Worm (Caenorhabditis elegans) whole organism, dauer: ENCODE data around the gene txt-2.
"Not testable (repeated sequence)": the region's sequence is repeated elsewhere in the genome, so short reads cannot be mapped to it uniquely, and the experiment has no call there.

Experiments used
- unc-62 ChIP-seq: sonication (generic microtip); optimal IDR thresholded peaks from 2 replicates; lab custom pipeline; 2017; ENCODE audit warnings: missing biosample characterization, missing genetic modification reagents, missing genetic modification characterization

Gene txt-2

DNA sequence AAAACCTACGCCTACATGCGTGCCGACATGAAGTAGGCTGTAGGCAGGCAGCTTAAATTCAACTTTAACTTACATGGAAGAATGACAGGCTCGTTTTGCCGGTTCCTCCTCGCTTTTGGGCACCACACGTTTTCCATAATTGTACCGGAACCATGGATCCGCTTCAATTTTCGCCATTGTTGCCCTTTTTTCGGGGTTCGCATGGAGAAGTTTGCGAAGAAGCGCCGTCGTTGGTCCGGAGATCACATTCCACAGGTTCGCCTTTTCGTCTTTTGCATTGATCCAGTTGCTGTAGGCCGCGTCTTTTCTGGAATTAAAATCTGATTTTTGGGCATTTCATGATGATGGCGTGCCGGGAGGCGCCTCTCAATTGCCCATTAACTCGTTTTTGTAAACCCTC, 3.3 kb downstream of the txt-2 start:
- no peak for TF ChIP-seq unc-62 (GFP tag; lab: Kevin White, UChicago)

DNA sequence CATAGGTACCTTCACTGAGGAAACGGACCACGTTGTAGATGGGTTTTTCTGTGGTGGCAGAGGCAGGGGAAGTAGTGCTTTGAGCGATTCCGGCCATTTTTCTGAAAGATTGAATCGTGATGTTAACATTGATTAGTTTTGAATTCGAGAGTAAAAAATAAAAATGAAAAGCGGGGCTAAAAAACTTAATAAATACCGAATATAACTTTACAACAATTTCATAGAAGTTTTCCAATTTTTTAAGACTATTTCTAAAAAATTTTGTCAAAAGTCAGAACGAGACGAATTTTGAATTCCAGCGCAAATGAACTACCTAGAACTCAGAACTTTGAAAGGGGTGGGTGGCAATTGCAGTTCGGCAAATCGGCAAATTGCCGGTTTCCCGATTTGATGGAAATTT, 5.7 kb downstream of the txt-2 start, which contains the start of gene kin-33:
TSS of gene kin-33 (minus strand) at position 101 of the 400 bp plus-strand sequence.
- no peak for TF ChIP-seq unc-62 (GFP tag; lab: Kevin White, UChicago)

DNA sequence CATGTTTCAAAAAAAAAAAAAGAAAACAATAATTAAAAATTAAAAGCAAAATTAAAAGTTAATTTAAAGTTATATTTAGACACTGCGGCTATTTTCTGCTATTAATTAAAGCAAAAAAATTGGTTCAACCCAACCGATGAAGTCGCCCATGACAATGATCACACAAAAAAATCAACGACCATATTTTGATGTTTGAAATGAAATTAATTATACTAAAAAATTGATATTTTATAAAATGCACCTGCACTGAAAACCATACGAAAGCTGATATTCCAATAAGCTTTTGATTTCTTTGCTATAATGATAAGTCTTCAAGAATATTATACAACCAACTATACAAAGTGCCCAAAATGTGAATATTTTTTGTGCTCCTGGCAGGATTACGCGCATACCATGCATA, 20.7 kb downstream of the txt-2 start, which contains the start of gene srh-80:
TSS of gene srh-80 (plus strand) at position 301 of the 400 bp plus-strand sequence.
- TF ChIP-seq unc-62 (GFP tag; lab: Kevin White, UChicago) = no peak

DNA sequence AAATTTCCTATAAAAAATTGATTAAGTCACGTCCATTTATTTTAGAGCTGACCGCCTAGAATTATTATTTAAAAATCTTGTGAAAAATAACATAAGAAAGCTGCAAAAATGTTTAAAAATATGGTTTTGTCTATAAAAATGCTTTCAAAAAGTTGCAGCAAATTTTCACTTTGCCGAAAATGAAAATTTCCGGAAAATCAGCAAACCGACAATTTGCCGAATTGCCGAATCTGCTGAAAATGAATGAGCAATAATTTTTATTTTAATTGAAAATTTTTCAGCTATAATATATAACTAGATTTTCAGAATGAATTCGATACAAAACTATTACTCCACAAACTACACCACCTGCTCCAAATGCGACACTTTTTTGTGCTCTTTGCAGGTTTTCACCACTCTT, 23.5 kb downstream of the txt-2 start, which contains the start of gene srh-78:
TSS of gene srh-78 (plus strand) at position 301 of the 400 bp plus-strand sequence.
- TF ChIP-seq unc-62 (GFP tag; lab: Kevin White, UChicago) = no peak

DNA sequence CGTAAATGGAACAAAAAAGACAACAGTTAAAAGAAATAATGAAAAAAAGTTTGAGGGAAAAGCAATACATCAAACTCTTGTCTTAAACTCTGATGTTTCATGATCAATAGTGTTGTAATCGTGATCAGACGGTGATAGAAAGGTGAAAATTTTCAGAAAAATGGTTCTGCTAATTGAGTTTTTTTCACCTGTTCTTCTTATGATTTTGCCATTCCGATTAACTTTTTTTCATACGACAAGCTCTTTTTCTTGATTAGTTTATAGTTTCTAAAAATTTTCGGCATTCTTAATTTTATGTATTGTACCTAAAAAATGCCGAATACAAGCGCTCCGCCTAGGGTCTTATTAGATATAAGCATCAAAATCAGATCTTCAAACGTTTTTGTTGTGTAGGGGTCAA, 24.6 kb downstream of the txt-2 start:
- TF ChIP-seq unc-62 (GFP tag; lab: Kevin White, UChicago) = no peak

DNA sequence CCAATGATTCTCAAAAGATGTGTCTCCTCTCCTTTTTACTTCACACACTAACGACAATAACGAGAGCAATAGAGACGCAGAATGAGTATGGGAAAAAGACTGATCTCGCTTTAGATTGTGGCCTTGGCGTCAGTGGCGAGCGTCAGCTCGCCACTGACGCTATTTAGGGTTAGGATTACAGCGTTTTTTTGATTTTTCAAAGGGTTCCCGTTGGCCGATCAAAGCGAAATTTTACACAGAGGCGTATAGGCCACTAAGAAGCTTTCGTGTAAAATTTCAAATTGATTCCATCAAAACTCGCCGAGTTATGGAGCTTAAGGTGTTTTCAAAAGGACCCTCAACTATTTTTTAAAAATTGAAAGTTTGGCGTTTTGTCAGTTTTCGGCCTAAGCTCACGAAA, 27.6 kb downstream of the txt-2 start, which contains the start of gene DC2.5:
TSS of gene DC2.5 (minus strand) at position 101 of the 400 bp plus-strand sequence.
- TF ChIP-seq unc-62 (GFP tag; lab: Kevin White, UChicago) = not testable (repeated sequence)

DNA sequence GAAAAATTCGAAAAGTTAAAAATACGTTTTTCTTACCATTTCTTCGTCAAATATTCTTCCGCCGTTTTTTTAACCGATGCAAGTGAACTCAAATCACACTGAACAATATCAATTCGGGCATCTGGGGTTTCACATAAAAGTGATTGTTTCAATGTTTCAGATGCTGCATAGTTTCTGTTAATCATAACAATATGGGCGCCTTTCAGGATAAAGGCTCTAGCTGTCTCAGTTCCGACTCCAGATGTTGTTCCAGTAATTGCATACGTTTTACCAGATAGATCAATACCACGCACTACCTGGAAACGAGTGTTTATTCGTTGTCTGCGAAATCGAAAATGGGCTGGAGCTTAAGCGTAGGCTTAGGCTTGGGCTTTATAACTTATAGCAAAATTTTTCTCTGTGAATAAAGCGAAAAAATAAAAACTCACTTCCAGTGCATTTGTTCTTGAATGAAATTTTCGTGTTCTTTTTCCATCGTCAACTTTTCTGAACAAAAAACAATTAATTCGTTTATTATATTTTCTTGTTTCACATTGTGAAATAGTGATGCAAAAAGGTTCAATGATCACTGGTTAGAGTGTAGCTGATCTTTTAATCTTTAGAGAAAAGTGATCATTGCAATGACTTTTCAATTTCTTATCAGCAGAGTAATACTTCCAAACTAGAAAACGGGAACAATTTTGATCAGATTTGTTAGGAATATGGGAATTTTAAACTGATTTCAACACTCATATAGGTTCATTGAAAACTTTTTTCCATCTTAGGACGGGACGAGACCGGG, 28.7 kb downstream of the txt-2 start:
- no peak for TF ChIP-seq unc-62 (GFP tag; lab: Kevin White, UChicago)

DNA sequence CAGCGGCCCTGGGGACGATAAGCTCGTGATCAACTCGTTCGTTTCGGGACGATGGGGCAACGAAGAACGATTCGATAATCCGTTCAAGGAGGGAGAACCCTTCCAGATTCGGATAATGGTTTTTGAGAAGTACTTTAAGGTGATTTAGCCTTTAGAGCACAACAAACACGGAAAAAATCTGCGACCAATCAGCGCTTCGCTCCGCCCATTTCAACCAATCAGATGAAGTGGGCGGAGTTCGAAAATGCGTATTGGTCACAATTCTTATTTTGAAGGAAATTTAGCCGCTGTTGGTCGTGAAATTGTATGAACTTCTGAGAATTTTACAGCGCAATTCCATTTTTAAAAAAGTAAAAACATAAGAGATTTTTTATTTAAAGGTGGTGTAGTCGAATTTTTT, 33.5 kb downstream of the txt-2 start:
- TF ChIP-seq unc-62 (GFP tag; lab: Kevin White, UChicago) = no peak

DNA sequence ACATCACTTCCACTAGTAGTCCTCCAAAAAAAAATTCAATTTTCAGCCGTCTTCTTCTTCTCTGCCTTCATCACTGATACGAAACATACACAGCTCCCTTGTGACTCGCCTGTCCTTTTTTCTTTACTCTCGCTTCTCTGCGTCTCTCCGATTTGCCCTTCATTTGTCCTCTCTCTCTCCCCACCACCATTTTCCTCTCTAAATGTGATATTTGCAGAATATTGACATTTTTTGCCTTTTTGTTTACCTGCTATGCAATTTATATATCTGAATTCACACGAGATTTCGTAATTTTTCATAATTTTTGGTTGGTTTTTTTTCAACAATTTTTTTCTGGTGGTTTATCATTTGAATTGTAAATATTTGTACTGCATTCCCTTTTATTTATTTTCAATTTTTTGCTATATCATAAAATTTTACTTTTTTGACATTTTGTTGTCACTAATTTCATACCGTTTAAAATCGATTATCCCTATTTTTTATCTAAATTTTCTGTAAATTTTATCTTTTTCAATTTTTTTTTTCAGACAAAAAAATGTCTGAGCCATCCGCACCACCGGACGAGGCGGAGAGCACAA, 36.4 kb downstream of the txt-2 start, which contains the start of gene lec-12:
TSS of gene lec-12 (plus strand) at position 528 of the 578 bp plus-strand sequence.
- TF ChIP-seq unc-62 (GFP tag; lab: Kevin White, UChicago) = no peak

DNA sequence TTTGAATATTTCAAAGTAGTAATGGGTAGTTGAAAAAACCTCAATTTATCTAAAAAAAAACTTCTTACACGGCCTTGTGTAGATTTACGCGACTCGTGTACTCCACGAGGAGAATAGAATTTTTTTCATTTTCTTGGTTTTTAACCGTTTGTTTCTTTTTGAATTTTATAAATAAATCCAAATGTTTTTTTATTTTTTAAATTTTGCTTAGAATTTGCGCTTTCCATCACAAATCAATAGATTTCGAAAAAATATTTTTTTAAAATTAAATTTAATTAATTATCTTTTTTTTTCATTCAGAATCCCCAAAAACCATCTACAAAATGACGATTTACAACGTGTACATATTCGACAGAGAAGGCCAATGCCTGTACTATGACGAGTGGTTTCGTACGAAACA, 39.0 kb downstream of the txt-2 start, which contains the start of gene trpp-1:
TSS of gene trpp-1 (plus strand) at position 301 of the 400 bp plus-strand sequence.
- TF ChIP-seq unc-62 (GFP tag; lab: Kevin White, UChicago) = no peak

DNA sequence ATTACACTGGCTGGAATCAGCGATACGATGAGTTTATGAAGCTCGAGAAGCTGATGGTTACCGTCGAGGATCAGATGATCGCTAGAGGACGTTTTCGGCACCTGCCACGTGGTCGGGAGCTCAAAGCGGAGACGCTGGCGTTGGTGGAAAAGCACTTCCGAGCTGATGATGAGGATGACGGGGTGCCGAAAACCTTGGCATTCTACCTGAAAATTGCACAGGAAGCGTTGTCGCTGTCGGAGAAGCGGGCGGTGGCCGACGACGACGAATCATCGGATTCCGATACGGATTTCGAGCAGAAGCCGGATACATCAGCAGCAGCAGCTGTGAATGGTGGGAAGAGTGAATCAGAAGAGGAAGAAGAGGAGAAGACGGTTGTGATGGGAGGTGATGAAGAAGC, 45.5 kb downstream of the txt-2 start:
- no peak for TF ChIP-seq unc-62 (GFP tag; lab: Kevin White, UChicago)

DNA sequence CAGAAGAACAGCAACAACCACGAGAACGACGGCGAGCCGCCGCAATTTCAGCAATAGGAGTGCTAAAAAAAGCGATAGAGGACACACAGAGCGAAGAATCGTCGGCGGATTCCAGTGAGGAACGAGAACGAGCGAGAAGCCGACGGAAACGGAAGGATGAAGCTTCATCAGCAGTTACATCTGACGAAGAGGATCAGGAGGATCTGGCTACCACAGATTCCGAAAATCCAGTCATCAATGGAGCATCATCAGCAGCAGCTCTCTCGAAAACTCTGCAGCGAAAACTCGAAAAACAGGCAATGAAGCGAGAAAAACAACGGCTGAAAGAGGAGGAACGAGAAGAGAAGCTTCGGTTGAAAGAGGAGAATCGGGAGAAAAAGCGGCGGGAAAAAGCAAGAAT, 50.9 kb downstream of the txt-2 start:
- no peak for TF ChIP-seq unc-62 (GFP tag; lab: Kevin White, UChicago)
